Fruit fly (Drosophila melanogaster): ENCODE results near the gene CG13887.
A peak's percentile ranks its signal among the peaks of the same experiment; 100 is the strongest.

CG13887 gene

dm6 chr3L:857063-858015 lies 19.7 kb downstream of the CG13887 start, which contains the start of gene dpr20 (continued):
- TF ChIP-seq crp (GFP tag; optimal IDR thresholded peaks at IDR 0.05) (peak in 1 of 2 experiments; percentile 6), CG34224 (GFP tag; IDR thresholded peaks at IDR 0.05; ENCODE audit: partially characterized antibody) (no peak), pita (GFP tag; optimal IDR thresholded peaks at IDR 0.05) (peak; percentile 35), CG11456 (GFP tag; IDR thresholded peaks at IDR 0.05) (peak; percentile 95), CG3065 (GFP tag; optimal IDR thresholded peaks at IDR 0.05) (no peak), B-H1 (GFP tag; IDR thresholded peaks at IDR 0.05) (peak; percentile 83), CG8924 (tag; optimal IDR thresholded peaks at IDR 0.05) (peak; percentile 58), slbo (GFP tag; IDR thresholded peaks at IDR 0.05) (peak; percentile 95), usp (GFP tag; optimal IDR thresholded peaks at IDR 0.05) (no peak), CG10366 (GFP tag; IDR thresholded peaks at IDR 0.05) (peak; percentile 89), CG9797 (GFP tag; optimal IDR thresholded peaks at IDR 0.05) (no peak), esg (GFP tag; conservative IDR thresholded peaks at IDR 0.05) (peak; percentile 79), cwo (GFP tag; optimal IDR thresholded peaks at IDR 0.05) (peak; percentile 53), Pdp1 (GFP tag; optimal IDR thresholded peaks at IDR 0.05) (peak; percentile 68 to 77), klu (GFP tag; IDR thresholded peaks at IDR 0.05) (peak; percentile 66), H2.0 (GFP tag; IDR thresholded peaks at IDR 0.05) (peak; percentile 85), MBD-R2 (GFP tag; IDR thresholded peaks at IDR 0.05) (peak; percentile 77), CG12299 (tag; optimal IDR thresholded peaks at IDR 0.05) (peak; percentile 46), Chrac-16 (GFP tag; optimal IDR thresholded peaks at IDR 0.05) (peak; percentile 75), bbx (GFP tag; IDR thresholded peaks at IDR 0.05; ENCODE audit: partially characterized antibody) (no peak), pros (GFP tag; optimal IDR thresholded peaks at IDR 0.05) (peak; percentile 40), z (GFP tag; IDR thresholded peaks at IDR 0.05) (no peak), stc (GFP tag; IDR thresholded peaks at IDR 0.05) (peak; percentile 90), CG17359 (tag; optimal IDR thresholded peaks at IDR 0.05) (peak; percentile 72), p53 (GFP tag; optimal IDR thresholded peaks at IDR 0.05) (no peak), Sry-β (GFP tag; optimal IDR thresholded peaks at IDR 0.05) (no peak), ara (GFP tag; IDR thresholded peaks at IDR 0.05) (peak; percentile 64), CG31388 (GFP tag; optimal IDR thresholded peaks at IDR 0.05) (no peak), CG33213 (GFP tag; optimal IDR thresholded peaks at IDR 0.05) (peak; percentile 70), CG12659 (GFP tag; optimal IDR thresholded peaks at IDR 0.05) (peak; percentile 67), Sox100B (GFP tag; optimal IDR thresholded peaks at IDR 0.05) (no peak), zfh1 (GFP tag; IDR thresholded peaks at IDR 0.05) (peak; percentile 86), CG4404 (GFP tag; IDR thresholded peaks at IDR 0.05) (peak; percentile 57; the same call in 1 of the 2 replicates), Drgx (GFP tag; IDR thresholded peaks at IDR 0.05) (peak; percentile 92), CG15269 (tag; optimal IDR thresholded peaks at IDR 0.05) (peak; percentile 83), ranshi (GFP tag; IDR thresholded peaks at IDR 0.05) (peak; percentile 88), CG11723 (GFP tag; optimal IDR thresholded peaks at IDR 0.05) (peak; percentile 4), cato (GFP tag; optimal IDR thresholded peaks at IDR 0.05; ENCODE audit: borderline replicate concordance) (no peak), Eip74EF (GFP tag; optimal IDR thresholded peaks at IDR 0.05) (no peak), amos (GFP tag; IDR thresholded peaks at IDR 0.05; ENCODE audit: partially characterized antibody) (no peak), tna (GFP tag; IDR thresholded peaks at IDR 0.05; ENCODE audit: partially characterized antibody) (no peak), sc (optimal IDR thresholded peaks at IDR 0.05) (no peak), sc (GFP tag; optimal IDR thresholded peaks at IDR 0.05) (peak; percentile 0), Hr39 (optimal IDR thresholded peaks at IDR 0.05) (no peak), gsb-n (tag; optimal IDR thresholded peaks at IDR 0.05) (peak; percentile 15), CG12744 (GFP tag; optimal IDR thresholded peaks at IDR 0.05) (peak; percentile 45), CG12104 (GFP tag; optimal IDR thresholded peaks at IDR 0.05) (peak; percentile 8), Optix (GFP tag; IDR thresholded peaks at IDR 0.05) (peak; percentile 87), az2 (GFP tag; optimal IDR thresholded peaks at IDR 0.05) (peak; percentile 65)
